Comparison of ENCODE assay signal across 6 worm cellular contexts in genomic region chrII:9190513-9191099, ce11.
TF ChIP-seq lines count a peak whose summit lies in the region.

No protein-coding gene starts in this region.

TF ChIP-seq in whole organism, L1 larva, 84 proteins besides CTCF, POLR2A, EP300 and RAD21:
- TF ChIP-seq blmp-1 (tag; optimal IDR thresholded peaks at IDR 0.05; lab: Kevin White, UChicago), result peak; percentile 62
- TF ChIP-seq lin-14 (GFP tag; optimal IDR thresholded peaks at IDR 0.05; lab: Kevin White, UChicago), result no peak

TF ChIP-seq in whole organism, L2 larva, 48 proteins besides CTCF, POLR2A, EP300 and RAD21:
- TF ChIP-seq ceh-16 (tag; optimal IDR thresholded peaks at IDR 0.05; lab: Kevin White, UChicago), result peak; percentile 30
- TF ChIP-seq egl-27 (tag; optimal IDR thresholded peaks at IDR 0.05; lab: Kevin White, UChicago), result no peak

TF ChIP-seq in whole organism, L3 larva, 47 proteins besides CTCF, POLR2A, EP300 and RAD21:
- TF ChIP-seq elt-1 (tag; optimal IDR thresholded peaks at IDR 0.05; lab: Kevin White, UChicago), result peak; percentile 60
- no peak for TF ChIP-seq R02D3.7 (tag; optimal IDR thresholded peaks at IDR 0.05; lab: Kevin White, UChicago)
- TF ChIP-seq ztf-4 (tag; optimal IDR thresholded peaks at IDR 0.05; lab: Kevin White, UChicago), result no peak
- peak; percentile 78 for TF ChIP-seq nhr-23 (tag; optimal IDR thresholded peaks at IDR 0.05; lab: Kevin White, UChicago)

TF ChIP-seq in whole organism, L4 larva, 104 proteins besides CTCF, POLR2A, EP300 and RAD21:
- peak; percentile 30 for TF ChIP-seq aha-1 (tag; lab: Kevin White, UChicago)
- no peak for TF ChIP-seq nhr-111 (GFP tag; optimal IDR thresholded peaks at IDR 0.05; lab: Kevin White, UChicago)
- TF ChIP-seq attf-4 (tag; optimal IDR thresholded peaks at IDR 0.05; lab: Kevin White, UChicago), result no peak

TF ChIP-seq in whole organism, mixed stage, embryonic, 35 proteins besides CTCF, POLR2A, EP300 and RAD21:
- TF ChIP-seq elt-1 (tag; optimal IDR thresholded peaks at IDR 0.05; lab: Kevin White, UChicago; ENCODE audit: borderline replicate concordance, insufficient read depth), result peak; percentile 71
- peak; percentile 31 for TF ChIP-seq ham-2 (GFP tag; optimal IDR thresholded peaks at IDR 0.05; lab: Kevin White, UChicago)
- TF ChIP-seq pha-4 (tag; optimal IDR thresholded peaks at IDR 0.05; lab: Kevin White, UChicago), result no peak

TF ChIP-seq in whole organism, young adult, 124 proteins besides CTCF, POLR2A, EP300 and RAD21:
- no peak for TF ChIP-seq aptf-2 (GFP tag; conservative IDR thresholded peaks at IDR 0.05; lab: Robert Waterston, UW)
- no peak for TF ChIP-seq pha-4 (tag; optimal IDR thresholded peaks at IDR 0.05; lab: Kevin White, UChicago)
- no peak for TF ChIP-seq C17E4.6 (GFP tag; IDR thresholded peaks at IDR 0.05; lab: Robert Waterston, UW)
- TF ChIP-seq let-526 (GFP tag; IDR thresholded peaks at IDR 0.05; lab: Robert Waterston, UW), result no peak
- TF ChIP-seq repo-1 (tag; optimal IDR thresholded peaks at IDR 0.05; lab: Kevin White, UChicago), result no peak
- 0 out of 2 replicates have a peak, but pooled peaks have one; percentile 14 for TF ChIP-seq ceh-40 (GFP tag; IDR thresholded peaks at IDR 0.05; lab: Robert Waterston, UW)
